Worm (Caenorhabditis elegans): Measurements from ENCODE around the gene C06E1.1.
A peak's percentile ranks its signal among the peaks of the same experiment; 100 is the strongest.

C06E1.1 gene

ce11 chrIII:8654400-8654980 lies 48.9 kb downstream of the C06E1.1 start:
- TF ChIP-seq C08G9.2 (tag; optimal IDR thresholded peaks at IDR 0.05) (no peak), ceh-34 (tag; optimal IDR thresholded peaks at IDR 0.05) (no peak), tbx-2 (tag; optimal IDR thresholded peaks at IDR 0.05) (no peak), rnt-1 (tag; optimal IDR thresholded peaks at IDR 0.05) (no peak), sdc-2 (tag; optimal IDR thresholded peaks at IDR 0.05) (no peak), hlh-30 (tag; optimal IDR thresholded peaks at IDR 0.05; ENCODE audit: insufficient read depth) (no peak), dve-1 (tag; optimal IDR thresholded peaks at IDR 0.05) (no peak)

ce11 chrIII:8655412-8655811 lies 49.8 kb downstream of the C06E1.1 start:
- no peak for TF ChIP-seq unc-3 (GFP tag; conservative IDR thresholded peaks at IDR 0.05)
- no peak for TF ChIP-seq unc-3 (tag; optimal IDR thresholded peaks at IDR 0.05)
- TF ChIP-seq elt-2 (tag; optimal IDR thresholded peaks at IDR 0.05): no peak

- TF ChIP-seq elt-2 (tag; optimal IDR thresholded peaks at IDR 0.05): peak; percentile 67
- no peak for TF ChIP-seq nfya-1 (tag; optimal IDR thresholded peaks at IDR 0.05)
These were observed 50.4 kb downstream of the C06E1.1 start for ce11 chrIII:8656055-8656454.
